Worm (Caenorhabditis elegans): ENCODE data around the gene mars-1.
A peak's percentile ranks its signal among the peaks of the same experiment; 100 is the strongest.

Gene mars-1

DNA sequence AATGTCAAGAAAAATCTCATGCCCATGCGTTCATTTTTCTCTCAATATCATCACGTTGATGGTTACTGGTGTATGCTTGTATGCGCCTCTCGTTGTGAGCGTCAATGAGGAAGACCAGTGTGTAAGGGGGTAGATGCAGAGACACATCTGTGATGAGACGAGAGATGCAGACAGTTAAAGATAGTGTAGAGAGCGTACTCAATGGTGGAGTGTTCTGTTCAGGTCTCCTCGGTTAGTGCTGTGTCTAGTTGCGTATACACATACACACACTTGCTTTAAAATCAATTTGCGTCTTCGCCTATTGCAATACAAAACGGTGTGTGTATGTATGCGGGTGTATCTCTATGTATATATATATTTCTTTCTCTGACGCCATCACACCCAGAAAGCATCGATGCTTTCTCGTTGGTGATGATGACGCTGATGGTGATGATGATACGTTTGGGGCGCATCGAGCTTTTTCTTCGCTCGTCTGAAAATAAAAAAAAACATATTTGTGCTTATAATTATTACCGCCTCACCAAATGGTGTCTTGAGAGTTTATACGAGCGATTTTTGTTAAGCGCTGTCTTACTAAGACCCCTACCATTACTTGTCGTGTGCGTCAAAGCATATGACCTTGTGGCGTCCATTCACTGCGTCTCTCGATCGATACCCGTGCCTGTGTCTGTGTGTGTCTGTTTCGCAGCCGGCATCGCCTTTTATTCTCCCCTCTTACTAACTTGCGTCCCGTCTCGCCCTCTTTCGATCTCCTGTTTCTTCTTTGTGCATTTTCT is 41.7 kb downstream of the mars-1 start, which contains the start of gene F40F11.3:
Gene F40F11.3 (minus strand): TSS at position 589 of the 776 bp plus-strand sequence.
- TF ChIP-seq hlh-11 (tag; optimal IDR thresholded peaks at IDR 0.05), result peak; percentile 95
- no peak for TF ChIP-seq vab-7 (GFP tag; IDR thresholded peaks at IDR 0.05)
- no peak for TF ChIP-seq Y48G9A.11 (GFP tag; IDR thresholded peaks at IDR 0.05)
- TF ChIP-seq snpc-1.2 (GFP tag; IDR thresholded peaks at IDR 0.05), result peak; percentile 24
- TF ChIP-seq ceh-32 (tag; optimal IDR thresholded peaks at IDR 0.05; ENCODE audit: poor library complexity), result no peak
- no peak; the same call in 1 of the 2 replicates for TF ChIP-seq madf-9 (GFP tag; conservative IDR thresholded peaks at IDR 0.05)
- peak; percentile 41 for TF ChIP-seq ceh-28 (tag; optimal IDR thresholded peaks at IDR 0.05)
- no peak for TF ChIP-seq ceh-62 (tag; optimal IDR thresholded peaks at IDR 0.05)
- TF ChIP-seq ces-1 (GFP tag; optimal IDR thresholded peaks at IDR 0.05), result peak; percentile 56
- TF ChIP-seq zfp-2 (tag; optimal IDR thresholded peaks at IDR 0.05), result peak; percentile 67
- peak in 1 of 2 experiments; percentile 17 for TF ChIP-seq ZK546.5 (tag; optimal IDR thresholded peaks at IDR 0.05)
- peak; percentile 30; the same call in 1 of the 2 replicates for TF ChIP-seq pha-4 (GFP tag; IDR thresholded peaks at IDR 0.05)
- peak; percentile 62 for TF ChIP-seq pha-4 (tag; optimal IDR thresholded peaks at IDR 0.05)
- TF ChIP-seq Y75B8A.6 (GFP tag; IDR thresholded peaks at IDR 0.05), result no peak
- peak; percentile 17 for TF ChIP-seq nhr-77 (tag; optimal IDR thresholded peaks at IDR 0.05)
- no peak for TF ChIP-seq egl-27 (tag; optimal IDR thresholded peaks at IDR 0.05)
- TF ChIP-seq dmd-6 (GFP tag; IDR thresholded peaks at IDR 0.05), result peak; percentile 76
- peak in 1 of 2 experiments; percentile 99 for TF ChIP-seq unc-62 (GFP tag; optimal IDR thresholded peaks at IDR 0.05 in 1 of 2)
- TF ChIP-seq unc-62 (tag; optimal IDR thresholded peaks at IDR 0.05), result no peak
- TF ChIP-seq ama-1 (optimal IDR thresholded peaks at IDR 0.05), result no peak
- TF ChIP-seq ztf-7 (tag; optimal IDR thresholded peaks at IDR 0.05), result peak; percentile 62
- peak; percentile 78 to 91 for TF ChIP-seq lsy-2 (tag; optimal IDR thresholded peaks at IDR 0.05)
- TF ChIP-seq dve-1 (tag; optimal IDR thresholded peaks at IDR 0.05; ENCODE audit: insufficient read depth), result peak; percentile 85
- no peak for TF ChIP-seq ceh-82 (tag; optimal IDR thresholded peaks at IDR 0.05)
- peak; percentile 77 for TF ChIP-seq php-3 (GFP tag; IDR thresholded peaks at IDR 0.05)
- TF ChIP-seq nhr-42 (GFP tag; IDR thresholded peaks at IDR 0.05), result peak; percentile 64; the same call in 1 of the 2 replicates
- TF ChIP-seq zip-2 (tag; optimal IDR thresholded peaks at IDR 0.05), result no peak
- peak; percentile 73 for TF ChIP-seq nhr-11 (tag; optimal IDR thresholded peaks at IDR 0.05)
- TF ChIP-seq nhr-102 (tag; optimal IDR thresholded peaks at IDR 0.05), result peak; percentile 34
- peak; percentile 72 for TF ChIP-seq tra-1 (GFP tag; IDR thresholded peaks at IDR 0.05)
- no peak for TF ChIP-seq skn-1 (tag; optimal IDR thresholded peaks at IDR 0.05)
- TF ChIP-seq jun-1 (tag; optimal IDR thresholded peaks at IDR 0.05), result peak; percentile 28
- TF ChIP-seq lin-38 (GFP tag; IDR thresholded peaks at IDR 0.05), result peak; percentile 67
- TF ChIP-seq snpc-4 (tag; optimal IDR thresholded peaks at IDR 0.05), result no peak
- no peak for TF ChIP-seq unc-130 (GFP tag; optimal IDR thresholded peaks at IDR 0.05)
- peak; percentile 79 for TF ChIP-seq T20F7.1 (GFP tag; optimal IDR thresholded peaks at IDR 0.05)
- peak; percentile 87 for TF ChIP-seq mxl-3 (GFP tag; optimal IDR thresholded peaks at IDR 0.05)
- peak; percentile 38; the same call in 1 of the 2 replicates for TF ChIP-seq ceh-20 (GFP tag; IDR thresholded peaks at IDR 0.05)
- TF ChIP-seq mdt-29 (GFP tag; IDR thresholded peaks at IDR 0.05), result no peak; the same call in 1 of the 2 replicates
- peak; percentile 62 for TF ChIP-seq daf-19 (GFP tag; conservative IDR thresholded peaks at IDR 0.05)
- no peak for TF ChIP-seq ztf-11 (tag; optimal IDR thresholded peaks at IDR 0.05)
- TF ChIP-seq ceh-44 (GFP tag; IDR thresholded peaks at IDR 0.05), result 0 out of 2 replicates have a peak, but pooled peaks have one; percentile 8
- no peak for TF ChIP-seq nhr-76 (tag; optimal IDR thresholded peaks at IDR 0.05)
- TF ChIP-seq zip-11 (GFP tag; IDR thresholded peaks at IDR 0.05), result no peak
- peak; percentile 95 for TF ChIP-seq hmg-1.1 (GFP tag; IDR thresholded peaks at IDR 0.05)
- TF ChIP-seq nhr-28 (tag; optimal IDR thresholded peaks at IDR 0.05), result peak; percentile 85
- TF ChIP-seq lin-39 (tag; optimal IDR thresholded peaks at IDR 0.05), result no peak
- peak; percentile 94 for TF ChIP-seq hlh-30 (tag; optimal IDR thresholded peaks at IDR 0.05; ENCODE audit: insufficient read depth)
- TF ChIP-seq nhr-6 (tag; optimal IDR thresholded peaks at IDR 0.05), result peak; percentile 69
- TF ChIP-seq F10B5.3 (tag; optimal IDR thresholded peaks at IDR 0.05), result peak; percentile 58

Measured in whole organism, L4 larva.